Fruit fly (Drosophila melanogaster) whole organism, embryonic: ENCODE results near the gene CG4972.

ENCODE experiments used
- Aef1 ChIP-seq: fragments of 200-800 bp; sonication (Bioruptor generic); IDR thresholded peaks from 3 replicates; pipeline ENCODE4 v1.3.6; 2022; ENCODE audit warnings: missing biosample characterization, missing genetic modification characterization
- Atf3 ChIP-seq: fragments of 200-800 bp; sonication (Bioruptor generic); optimal IDR thresholded peaks from 3 replicates; lab custom pipeline; 2016; ENCODE audit warnings: missing biosample characterization, missing genetic modification characterization
- B-H1 ChIP-seq: fragments of 200-800 bp; sonication (Bioruptor generic); IDR thresholded peaks from 3 replicates; pipeline ENCODE4 v1.3.6; 2022; ENCODE audit warnings: missing biosample characterization, missing genetic modification characterization
- Bteb2 ChIP-seq: fragments of 200-800 bp; sonication (Bioruptor generic); optimal IDR thresholded peaks from 2 replicates; lab custom pipeline; 2016; ENCODE audit warnings: missing biosample characterization, missing genetic modification characterization
- CG10979 ChIP-seq: fragments of 200-800 bp; sonication (Bioruptor generic); optimal IDR thresholded peaks from 2 replicates; lab custom pipeline; 2018; ENCODE audit warnings: missing biosample characterization, mild to moderate bottlenecking, missing genetic modification characterization, moderate library complexity
- CG11695 ChIP-seq: fragments of 200-800 bp; sonication (Bioruptor generic); IDR thresholded peaks from 3 replicates; pipeline ENCODE4 v1.3.6; 2022; ENCODE audit warnings: missing biosample characterization, missing genetic modification characterization
- CG12236 ChIP-seq: fragments of 200-800 bp; sonication (Bioruptor generic); optimal IDR thresholded peaks from 2 replicates; lab custom pipeline; 2016; ENCODE audit warnings: missing biosample characterization, missing genetic modification characterization
- CG12769 ChIP-seq: fragments of 200-800 bp; sonication (Bioruptor generic); optimal IDR thresholded peaks from 2 replicates; lab custom pipeline; 2019; ENCODE audit warnings: missing biosample characterization, mild to moderate bottlenecking, missing genetic modification characterization, moderate library complexity
- CG13775 ChIP-seq: fragments of 200-800 bp; sonication (Bioruptor generic); optimal IDR thresholded peaks from 3 replicates; lab custom pipeline; 2017; ENCODE audit warnings: missing biosample characterization, mild to moderate bottlenecking, missing genetic modification characterization
- CG14965 ChIP-seq: fragments of 200-800 bp; sonication (Bioruptor generic); optimal IDR thresholded peaks from 2 replicates; lab custom pipeline; 2016; ENCODE audit warnings: missing biosample characterization, missing genetic modification characterization, borderline replicate concordance
- CG15073 ChIP-seq: fragments of 200-800 bp; sonication (Bioruptor generic); optimal IDR thresholded peaks from 2 replicates; lab custom pipeline; 2016; ENCODE audit warnings: missing biosample characterization, missing genetic modification characterization
- CG15479 ChIP-seq: fragments of 200-800 bp; sonication (Bioruptor generic); optimal IDR thresholded peaks from 3 replicates; lab custom pipeline; 2019; ENCODE audit warnings: missing biosample characterization, mild to moderate bottlenecking, missing genetic modification characterization, moderate library complexity
- CG17186 ChIP-seq: fragments of 200-800 bp; sonication (Bioruptor generic); optimal IDR thresholded peaks from 3 replicates; lab custom pipeline; 2017; ENCODE audit warnings: missing biosample characterization, missing genetic modification reagents, missing genetic modification characterization
- CG17328 ChIP-seq: fragments of 200-800 bp; sonication (Bioruptor generic); IDR thresholded peaks from 2 replicates; pipeline ENCODE4 v1.3.6; 2022; ENCODE audit warnings: missing biosample characterization, missing genetic modification characterization
- CG1792 ChIP-seq: fragments of 200-800 bp; sonication (Bioruptor generic); optimal IDR thresholded peaks from 2 replicates; lab custom pipeline; 2016; ENCODE audit warnings: missing biosample characterization, missing genetic modification characterization
- CG2889 ChIP-seq: fragments of 200-800 bp; sonication (Bioruptor generic); IDR thresholded peaks from 3 replicates; pipeline ENCODE4 v1.3.6; 2022; ENCODE audit warnings: missing biosample characterization, missing genetic modification characterization
- CG3065 ChIP-seq: fragments of 200-800 bp; sonication (Bioruptor generic); optimal IDR thresholded peaks from 2 replicates; lab custom pipeline; 2016; ENCODE audit warnings: missing biosample characterization, missing genetic modification characterization
- CG42726 ChIP-seq: fragments of 200-800 bp; sonication (Bioruptor generic); IDR thresholded peaks from 2 replicates; pipeline ENCODE4 v1.3.6; 2022; ENCODE audit warnings: missing biosample characterization, missing genetic modification characterization; ENCODE audit not compliant: partially characterized antibody
- CG7271 ChIP-seq: fragments of 200-800 bp; sonication (Bioruptor generic); optimal IDR thresholded peaks from 2 replicates; lab custom pipeline; 2018; ENCODE audit warnings: missing biosample characterization, mild to moderate bottlenecking, missing genetic modification characterization, moderate library complexity
- D19A ChIP-seq: fragments of 200-800 bp; optimal IDR thresholded peaks from 3 replicates; lab custom pipeline; 2019; ENCODE audit warnings: missing biosample characterization, mild to moderate bottlenecking, missing genetic modification characterization, moderate library complexity
- Dfd ChIP-seq, 2 experiments: fragments of >200 bp; optimal IDR thresholded peaks; 2 replicates each; lab custom pipeline; 2017; ENCODE audit warnings: missing biosample characterization in 2 of 2, missing genetic modification characterization in 2 of 2
- Dref ChIP-seq: fragments of 200-800 bp; sonication (Bioruptor generic); IDR thresholded peaks from 2 replicates; pipeline ENCODE4 v1.3.6; 2022; ENCODE audit warnings: missing biosample characterization, missing genetic modification characterization
- Elba2 ChIP-seq: fragments of 200-800 bp; sonication (Bioruptor generic); optimal IDR thresholded peaks from 3 replicates; lab custom pipeline; 2016; ENCODE audit warnings: missing biosample characterization, missing genetic modification characterization
- Ets97D ChIP-seq: fragments of 200-800 bp; sonication (Bioruptor generic); optimal IDR thresholded peaks from 3 replicates; lab custom pipeline; 2016; ENCODE audit warnings: missing biosample characterization, missing genetic modification characterization
- H15 ChIP-seq: fragments of 200-800 bp; sonication (Bioruptor generic); IDR thresholded peaks from 3 replicates; pipeline ENCODE4 v1.3.6; 2022; ENCODE audit warnings: missing biosample characterization, missing genetic modification characterization
- Jarid2 ChIP-seq: fragments of 200-800 bp; sonication (Bioruptor generic); optimal IDR thresholded peaks from 3 replicates; lab custom pipeline; 2017; ENCODE audit warnings: mild to moderate bottlenecking, missing biosample characterization, missing genetic modification reagents, missing genetic modification characterization
- Kr ChIP-seq: fragments of 200-800 bp; sonication (Bioruptor generic); optimal IDR thresholded peaks from 2 replicates; lab custom pipeline; 2017; ENCODE audit warnings: missing biosample characterization, mild to moderate bottlenecking, missing genetic modification characterization
- Meics ChIP-seq: fragments of 200-800 bp; sonication (Bioruptor generic); optimal IDR thresholded peaks from 2 replicates; lab custom pipeline; 2017; ENCODE audit warnings: missing biosample characterization, mild to moderate bottlenecking, missing genetic modification characterization
- Mrtf ChIP-seq: fragments of 200-800 bp; sonication (Bioruptor generic); IDR thresholded peaks from 3 replicates; pipeline ENCODE4 v1.3.6; 2022; ENCODE audit warnings: missing biosample characterization, missing genetic modification characterization
- Nf-YB ChIP-seq: fragments of 200-800 bp; sonication (Bioruptor generic); optimal IDR thresholded peaks from 3 replicates; lab custom pipeline; 2019; ENCODE audit warnings: missing biosample characterization, mild to moderate bottlenecking, missing genetic modification characterization, moderate library complexity
- Poxn ChIP-seq: fragments of 200-800 bp; sonication (Bioruptor generic); IDR thresholded peaks from 2 replicates; pipeline ENCODE4 v1.3.6; 2022; ENCODE audit warnings: missing biosample characterization, missing genetic modification characterization
- Ptx1 ChIP-seq: fragments of 200-800 bp; sonication (Bioruptor generic); IDR thresholded peaks from 2 replicates; pipeline ENCODE4 v1.3.6; 2022; ENCODE audit warnings: missing biosample characterization, missing genetic modification characterization
- chm ChIP-seq: fragments of 200-800 bp; sonication (Bioruptor generic); IDR thresholded peaks from 2 replicates; pipeline ENCODE4 v1.3.6; 2022; ENCODE audit warnings: missing biosample characterization, missing genetic modification characterization
- corto ChIP-seq: fragments of 200-800 bp; sonication (Bioruptor generic); optimal IDR thresholded peaks from 2 replicates; lab custom pipeline; 2016; ENCODE audit warnings: missing biosample characterization, mild to moderate bottlenecking, missing genetic modification characterization, moderate library complexity
- crp ChIP-seq, 2 experiments: fragments of 200-800 bp; sonication (Bioruptor generic); optimal IDR thresholded peaks; 2 replicates in 1 of 2; 3 replicates in 1 of 2; lab custom pipeline; 2017; ENCODE audit warnings: missing biosample characterization in 2 of 2, missing genetic modification characterization in 2 of 2, mild to moderate bottlenecking in 1 of 2, moderate library complexity in 1 of 2
- disco-r ChIP-seq: fragments of 200-800 bp; sonication (Bioruptor generic); optimal IDR thresholded peaks from 2 replicates; lab custom pipeline; 2016; ENCODE audit warnings: missing biosample characterization, missing genetic modification characterization
- ewg ChIP-seq: fragments of 200-800 bp; sonication (Bioruptor generic); optimal IDR thresholded peaks from 3 replicates; lab custom pipeline; 2017; ENCODE audit warnings: mild to moderate bottlenecking, missing biosample characterization, missing genetic modification reagents, missing genetic modification characterization
- grn ChIP-seq: fragments of 200-800 bp; sonication (Bioruptor generic); optimal IDR thresholded peaks from 3 replicates; lab custom pipeline; 2017; ENCODE audit warnings: missing biosample characterization, missing genetic modification characterization
- ham ChIP-seq: fragments of 200-800 bp; sonication (Bioruptor generic); IDR thresholded peaks from 2 replicates; pipeline ENCODE4 v1.3.6; 2022; ENCODE audit warnings: missing biosample characterization, missing genetic modification characterization
- nmo ChIP-seq: fragments of 200-800 bp; sonication (Bioruptor generic); optimal IDR thresholded peaks from 2 replicates; lab custom pipeline; 2018; ENCODE audit warnings: missing biosample characterization, mild to moderate bottlenecking, missing genetic modification characterization, moderate library complexity
- pan ChIP-seq, 4 experiments: fragments of >200 bp in 3 of 4; fragments of 200-800 bp in 1 of 4; sonication (Bioruptor generic) in 1 of 4; optimal IDR thresholded peaks in 3 of 4; IDR thresholded peaks in 1 of 4; 2 replicates each; pipeline versions ENCODE4 v1.3.6 to Lab custom; 2017 to 2022; ENCODE audit warnings: missing biosample characterization in 2 of 4, missing genetic modification characterization in 2 of 4, mixed read lengths in 1 of 4
- rib ChIP-seq: fragments of 200-800 bp; sonication (Bioruptor generic); IDR thresholded peaks from 2 replicates; pipeline ENCODE4 v1.3.6; 2022; ENCODE audit warnings: missing biosample characterization, missing genetic modification characterization
- salm ChIP-seq: fragments of 200-800 bp; sonication (Bioruptor generic); optimal IDR thresholded peaks from 2 replicates; lab custom pipeline; 2018; ENCODE audit warnings: missing biosample characterization, mild to moderate bottlenecking, missing genetic modification characterization
- sima ChIP-seq: fragments of 200-800 bp; sonication (Bioruptor generic); optimal IDR thresholded peaks from 2 replicates; lab custom pipeline; 2016; ENCODE audit warnings: missing biosample characterization, missing genetic modification characterization
- slp2 ChIP-seq: fragments of 200-800 bp; sonication (Bioruptor generic); optimal IDR thresholded peaks from 2 replicates; lab custom pipeline; 2016; ENCODE audit warnings: missing biosample characterization, missing genetic modification characterization
- sna ChIP-seq: fragments of 200-800 bp; sonication (Bioruptor generic); IDR thresholded peaks from 2 replicates; pipeline ENCODE4 v1.3.6; 2022; ENCODE audit warnings: missing biosample characterization, missing genetic modification characterization; ENCODE audit not compliant: partially characterized antibody
- trem ChIP-seq: fragments of 200-800 bp; optimal IDR thresholded peaks from 3 replicates; lab custom pipeline; 2019; ENCODE audit warnings: missing biosample characterization, mild to moderate bottlenecking, missing genetic modification characterization, moderate library complexity
- unpg ChIP-seq: fragments of 200-800 bp; sonication (Bioruptor generic); optimal IDR thresholded peaks from 3 replicates; lab custom pipeline; 2018; ENCODE audit warnings: missing biosample characterization, mild to moderate bottlenecking, missing genetic modification characterization, moderate library complexity
- usp ChIP-seq: fragments of >200 bp; optimal IDR thresholded peaks from 2 replicates; lab custom pipeline; 2017; ENCODE audit warnings: missing biosample characterization, missing genetic modification characterization
- wor ChIP-seq: fragments of 200-800 bp; sonication (Bioruptor generic); IDR thresholded peaks from 2 replicates; pipeline ENCODE4 v1.3.6; 2022; ENCODE audit warnings: missing biosample characterization, missing genetic modification characterization
- z ChIP-seq: fragments of 200-800 bp; sonication (Bioruptor generic); IDR thresholded peaks from 3 replicates; pipeline ENCODE4 v1.3.6; 2022; ENCODE audit warnings: missing biosample characterization, missing genetic modification characterization

The CG4972 gene

DNA sequence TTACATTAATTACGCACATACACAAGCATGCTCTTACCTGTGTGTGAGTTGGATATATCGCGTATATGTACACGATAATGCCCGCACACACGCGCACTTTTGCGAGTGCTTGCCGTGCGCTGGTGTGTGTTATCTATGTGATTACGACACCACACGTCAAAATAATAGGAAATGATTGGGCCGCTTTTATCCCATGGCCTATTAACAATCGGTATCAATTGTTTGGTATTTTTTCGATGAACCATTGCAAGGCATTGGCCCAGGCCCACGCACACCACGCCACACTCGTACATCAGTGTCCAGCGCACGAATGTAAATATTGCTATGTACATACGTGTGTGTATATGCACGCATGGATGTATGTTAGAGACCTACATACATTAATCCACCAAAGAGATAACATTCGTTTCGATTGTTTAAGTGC lies 20.3 kb downstream of the CG4972 start (continued):
- TF ChIP-seq CG2889 (GFP tag; lab: Robert Waterston, UW) (no peak), disco-r (GFP tag; lab: Kevin White, UChicago) (peak; percentile 24), grn (GFP tag; lab: Kevin White, UChicago) (peak; percentile 83), z (GFP tag; lab: Robert Waterston, UW) (no peak), Kr (GFP tag; lab: Kevin White, UChicago) (no peak), CG42726 (GFP tag; lab: Robert Waterston, UW) (peak; percentile 28; the same call in 1 of the 2 replicates), Dref (peak; percentile 45), CG14965 (GFP tag; lab: Kevin White, UChicago) (no peak), Meics (GFP tag; lab: Kevin White, UChicago) (peak; percentile 66), Aef1 (GFP tag; lab: Robert Waterston, UW) (no peak), Bteb2 (GFP tag; lab: Kevin White, UChicago) (peak; percentile 36), salm (peak; percentile 73), Nf-YB (peak; percentile 52), CG15479 (GFP tag; lab: Kevin White, UChicago) (peak; percentile 73), Poxn (no peak), B-H1 (GFP tag; lab: Robert Waterston, UW) (no peak), corto (GFP tag; lab: Kevin White, UChicago) (no peak), unpg (GFP tag; lab: Kevin White, UChicago) (peak; percentile 57), ewg (GFP tag; lab: Kevin White, UChicago) (peak; percentile 26), CG17186 (no peak), CG17328 (peak; percentile 53), CG15073 (GFP tag; lab: Kevin White, UChicago) (no peak), Elba2 (GFP tag; lab: Kevin White, UChicago) (no peak), Mrtf (GFP tag; lab: Robert Waterston, UW) (no peak), CG1792 (GFP tag; lab: Kevin White, UChicago) (peak; percentile 24), rib (GFP tag; lab: Robert Waterston, UW) (peak; percentile 79; the same call in 1 of the 2 replicates), sima (GFP tag; lab: Kevin White, UChicago) (no peak), Ptx1 (GFP tag; lab: Robert Waterston, UW) (peak; percentile 35; the same call in 1 of the 2 replicates), CG7271 (tag; lab: Kevin White, UChicago) (no peak), Ets97D (GFP tag; lab: Kevin White, UChicago) (no peak), CG10979 (tag; lab: Kevin White, UChicago) (peak; percentile 44), crp (GFP tag; optimal IDR thresholded peaks at IDR 0.05; lab: Kevin White, UChicago) (no peak), nmo (peak; percentile 35), wor (GFP tag; lab: Robert Waterston, UW) (no peak), pan (optimal IDR thresholded peaks at IDR 0.05; lab: Kevin White, UChicago) (no peak), pan (GFP tag; optimal IDR thresholded peaks at IDR 0.05 in 1 of 2, IDR thresholded peaks at IDR 0.05 in 1 of 2) (no peak), sna (peak; percentile 63), Dfd (GFP tag; optimal IDR thresholded peaks at IDR 0.05; lab: Kevin White, UChicago) (no peak), ham (no peak), chm (no peak; the same call in 1 of the 2 replicates), CG13775 (GFP tag; lab: Kevin White, UChicago) (peak; percentile 50), CG3065 (no peak), H15 (GFP tag; lab: Robert Waterston, UW) (no peak), slp2 (GFP tag; lab: Kevin White, UChicago) (peak; percentile 43), CG12236 (GFP tag; lab: Kevin White, UChicago) (peak; percentile 43), Atf3 (GFP tag; lab: Kevin White, UChicago) (no peak), trem (tag; lab: Kevin White, UChicago) (peak; percentile 47), Jarid2 (GFP tag; lab: Kevin White, UChicago) (no peak), CG11695 (peak; percentile 30; the same call in 1 of the 3 replicates), CG12769 (tag; lab: Kevin White, UChicago) (peak; percentile 95), usp (GFP tag; lab: Kevin White, UChicago) (no peak), D19A (tag; lab: Kevin White, UChicago) (peak; percentile 67)
